Fruit fly (Drosophila melanogaster): Measurements from ENCODE around the gene CG10366.
A peak's percentile ranks its signal among the peaks of the same experiment; 100 is the strongest.

The CG10366 gene

DNA sequence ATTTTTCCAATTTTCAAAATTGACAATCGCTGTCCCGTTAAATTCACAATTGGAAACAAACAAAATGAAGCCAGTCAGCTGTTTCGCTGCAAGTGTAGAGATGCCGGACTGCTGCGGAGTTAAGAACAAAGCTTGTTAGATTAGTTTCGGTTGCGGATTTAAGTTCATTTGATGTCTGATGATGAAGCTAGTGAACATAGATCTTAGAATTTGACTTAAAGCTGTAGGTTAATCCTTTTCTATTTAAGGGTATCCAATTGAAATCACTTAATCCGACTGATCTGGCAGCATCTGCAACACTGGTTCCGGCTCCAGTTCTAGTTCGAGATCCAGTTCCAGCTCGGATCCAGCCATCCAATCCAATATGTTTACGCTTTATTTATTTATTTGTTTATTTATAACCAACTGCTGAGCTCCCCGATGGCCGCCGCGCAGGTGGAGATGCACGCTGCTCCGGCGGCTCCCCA, at the start of gene CG10366, which contains the start of gene PCNA2 (continued):
- TF ChIP-seq CG6791 (GFP tag; IDR thresholded peaks at IDR 0.05; ENCODE audit: partially characterized antibody) (peak; percentile 30; the same call in 1 of the 3 replicates), gsb-n (tag; optimal IDR thresholded peaks at IDR 0.05) (peak; percentile 75), E2f2 (GFP tag; IDR thresholded peaks at IDR 0.05) (peak; percentile 67), NK7.1 (GFP tag; optimal IDR thresholded peaks at IDR 0.05) (peak; percentile 2), CG16813 (GFP tag; IDR thresholded peaks at IDR 0.05; ENCODE audit: partially characterized antibody) (no peak), CG17829 (tag; optimal IDR thresholded peaks at IDR 0.05) (peak; percentile 77), Sry-β (GFP tag; optimal IDR thresholded peaks at IDR 0.05) (no peak), sens (GFP tag) (peak; percentile 94), wor (GFP tag; IDR thresholded peaks at IDR 0.05) (no peak), CG10654 (GFP tag; optimal IDR thresholded peaks at IDR 0.05) (peak; percentile 70), nom (GFP tag; optimal IDR thresholded peaks at IDR 0.05) (peak; percentile 38), CG7786 (GFP tag; optimal IDR thresholded peaks at IDR 0.05) (peak; percentile 80), CG32772 (GFP tag; IDR thresholded peaks at IDR 0.05) (peak; percentile 27; the same call in 1 of the 2 replicates), C15 (GFP tag; IDR thresholded peaks at IDR 0.05) (no peak), CG2678 (tag; optimal IDR thresholded peaks at IDR 0.05) (peak; percentile 68), MESR4 (GFP tag; optimal IDR thresholded peaks at IDR 0.05) (peak; percentile 57), Gug (GFP tag; IDR thresholded peaks at IDR 0.05) (no peak), CG14710 (tag; optimal IDR thresholded peaks at IDR 0.05) (peak; percentile 81), Side (GFP tag; optimal IDR thresholded peaks at IDR 0.05) (peak; percentile 71), gt (GFP tag; IDR thresholded peaks at IDR 0.05) (no peak), cas (GFP tag; IDR thresholded peaks at IDR 0.05) (no peak), sqz (GFP tag; optimal IDR thresholded peaks at IDR 0.05) (no peak), crp (GFP tag; optimal IDR thresholded peaks at IDR 0.05) (peak; percentile 86 to 98), CG10267 (tag; optimal IDR thresholded peaks at IDR 0.05) (peak; percentile 67), Eip74EF (GFP tag; optimal IDR thresholded peaks at IDR 0.05) (peak in 1 of 2 experiments; percentile 8), ssp (GFP tag; IDR thresholded peaks at IDR 0.05) (peak; percentile 27; the same call in 1 of the 2 replicates), D19B (GFP tag; optimal IDR thresholded peaks at IDR 0.05) (no peak), NFAT (GFP tag; IDR thresholded peaks at IDR 0.05) (peak; percentile 52; the same call in 1 of the 2 replicates), gce (GFP tag; IDR thresholded peaks at IDR 0.05) (no peak), Dip3 (GFP tag; optimal IDR thresholded peaks at IDR 0.05) (peak; percentile 69), HLH4C (GFP tag; IDR thresholded peaks at IDR 0.05; ENCODE audit: partially characterized antibody) (no peak), sima (GFP tag; optimal IDR thresholded peaks at IDR 0.05) (no peak), gsb (GFP tag; IDR thresholded peaks at IDR 0.05) (no peak), CG13296 (GFP tag; optimal IDR thresholded peaks at IDR 0.05) (peak; percentile 64), run (tag; optimal IDR thresholded peaks at IDR 0.05) (no peak), bsh (GFP tag; optimal IDR thresholded peaks at IDR 0.05) (peak in 1 of 2 experiments; percentile 60), CG10366 (GFP tag; IDR thresholded peaks at IDR 0.05) (peak; percentile 72), wek (GFP tag; optimal IDR thresholded peaks at IDR 0.05) (no peak), CG1529 (GFP tag; optimal IDR thresholded peaks at IDR 0.05) (no peak), CG12299 (tag; optimal IDR thresholded peaks at IDR 0.05) (peak; percentile 44), emc (GFP tag; optimal IDR thresholded peaks at IDR 0.05) (peak; percentile 49), Bdp1 (GFP tag; optimal IDR thresholded peaks at IDR 0.05) (peak; percentile 54), H15 (GFP tag; IDR thresholded peaks at IDR 0.05) (no peak), ci (GFP tag; IDR thresholded peaks at IDR 0.05) (peak; percentile 48; the same call in 2 of the 3 replicates), zen (tag; optimal IDR thresholded peaks at IDR 0.05) (peak; percentile 54), Bteb2 (GFP tag; optimal IDR thresholded peaks at IDR 0.05) (peak; percentile 53), dimm (GFP tag; IDR thresholded peaks at IDR 0.05) (no peak), CG12155 (GFP tag; optimal IDR thresholded peaks at IDR 0.05) (peak; percentile 61), ranshi (GFP tag; IDR thresholded peaks at IDR 0.05) (no peak), CG7963 (GFP tag; IDR thresholded peaks at IDR 0.05; ENCODE audit: partially characterized antibody) (no peak)

Data from whole organism, embryonic.